Worm (Caenorhabditis elegans): ENCODE data around the gene sap-140.

DNA sequence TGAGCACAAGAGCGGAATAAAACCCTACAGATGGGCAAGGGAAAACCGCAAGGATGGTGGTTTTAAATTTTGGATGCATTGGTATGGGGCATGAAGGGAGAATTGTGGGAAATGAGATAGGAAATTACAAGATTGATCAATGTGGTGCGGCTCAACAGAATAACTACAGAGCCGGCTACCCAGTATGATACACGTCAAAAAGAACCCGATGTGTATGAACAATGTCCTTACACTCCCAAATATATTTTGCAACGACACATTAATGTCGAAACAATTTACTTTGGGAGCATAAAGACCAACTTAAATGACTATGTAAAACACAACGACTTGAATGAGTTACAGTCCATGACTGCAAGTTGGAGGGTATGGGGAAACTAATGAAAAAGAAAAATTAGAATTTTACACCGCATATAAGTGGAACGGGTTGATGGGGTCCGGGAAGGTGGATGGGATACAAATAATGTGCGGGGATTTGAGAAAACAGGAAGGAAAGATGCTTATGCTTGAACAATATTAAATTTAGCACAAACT is 3.9 kb upstream of the sap-140 start:
- no peak for TF ChIP-seq pros-1 (tag; optimal IDR thresholded peaks at IDR 0.05)
- TF ChIP-seq ceh-19 (GFP tag; optimal IDR thresholded peaks at IDR 0.05) = no peak
- no peak for TF ChIP-seq tbx-2 (tag; optimal IDR thresholded peaks at IDR 0.05)
- no peak for TF ChIP-seq ceh-48 (tag; optimal IDR thresholded peaks at IDR 0.05)
- TF ChIP-seq ama-1 (optimal IDR thresholded peaks at IDR 0.05) = no peak
- TF ChIP-seq pax-1 (tag; optimal IDR thresholded peaks at IDR 0.05) = no peak
- no peak for TF ChIP-seq fax-1 (tag; optimal IDR thresholded peaks at IDR 0.05)
- no peak for TF ChIP-seq nhr-11 (tag; optimal IDR thresholded peaks at IDR 0.05)
- TF ChIP-seq eyg-1 (tag; optimal IDR thresholded peaks at IDR 0.05) = no peak
- TF ChIP-seq elt-2 (tag; optimal IDR thresholded peaks at IDR 0.05) = no peak
